Worm (Caenorhabditis elegans) whole organism, mixed stage, embryonic: ENCODE results near the gene Y65A5A.1.

ENCODE experiments used
- nhr-12 ChIP-seq: fragments of 150-350 bp; optimal IDR thresholded peaks from 2 replicates; lab custom pipeline; 2014; ENCODE audit warnings: missing biosample characterization, missing genetic modification characterization
- ztf-11 ChIP-seq: fragments of 150-350 bp; optimal IDR thresholded peaks from 2 replicates; lab custom pipeline; 2014; ENCODE audit warnings: missing biosample characterization, missing genetic modification characterization

- TF ChIP-seq ztf-11, result peak; percentile 45
- no peak for TF ChIP-seq nhr-12 (tag; lab: Kevin White, UChicago)
These were observed 17.6 kb downstream of the Y65A5A.1 start, which contains the start of gene Y7A9D.1 for ce11 chrIV:16381933-16382591.
